Worm (Caenorhabditis elegans) whole organism, mixed stage, embryonic: ENCODE measurements around the gene Y53G8B.1.

ENCODE experiments used
- M03D4.4 ChIP-seq: sonication (generic microtip); optimal IDR thresholded peaks from 2 replicates; lab custom pipeline; 2017; ENCODE audit warnings: mild to moderate bottlenecking, missing genetic modification characterization, missing compliant biosample characterization
- bed-3 ChIP-seq: fragments of 200-800 bp; sonication (Bioruptor generic); optimal IDR thresholded peaks from 3 replicates; lab custom pipeline; 2018; ENCODE audit warnings: mild to moderate bottlenecking, missing genetic modification characterization, moderate library complexity, missing compliant biosample characterization
- blmp-1 ChIP-seq: fragments of 150-350 bp; optimal IDR thresholded peaks from 2 replicates; lab custom pipeline; 2014; ENCODE audit warnings: missing biosample characterization, missing genetic modification characterization
- ceh-39 ChIP-seq: fragments of 150-350 bp; optimal IDR thresholded peaks from 2 replicates; lab custom pipeline; 2014; ENCODE audit warnings: missing biosample characterization, missing genetic modification characterization
- ceh-83 ChIP-seq: fragments of 200-800 bp; sonication (Bioruptor generic); optimal IDR thresholded peaks from 2 replicates; lab custom pipeline; 2018; ENCODE audit warnings: mild to moderate bottlenecking, missing genetic modification characterization, missing compliant biosample characterization
- cnd-1 ChIP-seq: fragments of 200-800 bp; sonication (Bioruptor generic); optimal IDR thresholded peaks from 2 replicates; lab custom pipeline; 2018; ENCODE audit warnings: mild to moderate bottlenecking, missing genetic modification characterization, missing compliant biosample characterization
- drap-1 ChIP-seq: fragments of 200-800 bp; sonication (Bioruptor generic); optimal IDR thresholded peaks from 3 replicates; lab custom pipeline; 2018; ENCODE audit warnings: mild to moderate bottlenecking, missing genetic modification characterization, missing compliant biosample characterization
- elt-1 ChIP-seq: sonication (generic microtip); optimal IDR thresholded peaks from 2 replicates; lab custom pipeline; 2017; ENCODE audit warnings: missing genetic modification characterization, mild to moderate bottlenecking, missing compliant biosample characterization, antibody characterized with exemption, moderate library complexity, borderline replicate concordance; ENCODE audit not compliant: insufficient read depth
- elt-3 ChIP-seq: fragments of 150-350 bp; optimal IDR thresholded peaks from 2 replicates; lab custom pipeline; 2014; ENCODE audit warnings: missing biosample characterization, missing genetic modification characterization
- flh-1 ChIP-seq: fragments of 200-800 bp; sonication (Bioruptor generic); optimal IDR thresholded peaks from 2 replicates; lab custom pipeline; 2018; ENCODE audit warnings: mild to moderate bottlenecking, missing genetic modification characterization, moderate library complexity, missing compliant biosample characterization
- ham-2 ChIP-seq: fragments of 200-800 bp; sonication (Bioruptor generic); optimal IDR thresholded peaks from 2 replicates; lab custom pipeline; 2018; ENCODE audit warnings: mild to moderate bottlenecking, missing genetic modification characterization, missing compliant biosample characterization
- hlh-1 ChIP-seq: fragments of 150-350 bp; optimal IDR thresholded peaks from 2 replicates; lab custom pipeline; 2014; ENCODE audit warnings: missing biosample characterization, missing genetic modification reagents, missing genetic modification characterization
- lin-13 ChIP-seq: fragments of 150-350 bp; optimal IDR thresholded peaks from 2 replicates; lab custom pipeline; 2014; ENCODE audit warnings: missing biosample characterization, missing genetic modification characterization
- lin-32 ChIP-seq: fragments of 200-800 bp; sonication (Bioruptor generic); optimal IDR thresholded peaks from 2 replicates; lab custom pipeline; 2018; ENCODE audit warnings: mild to moderate bottlenecking, missing genetic modification characterization, missing compliant biosample characterization
- mab-5 ChIP-seq: fragments of 150-350 bp; optimal IDR thresholded peaks from 2 replicates; lab custom pipeline; 2014; ENCODE audit warnings: missing biosample characterization, missing genetic modification characterization
- mep-1 ChIP-seq: fragments of 150-350 bp; optimal IDR thresholded peaks from 2 replicates; lab custom pipeline; 2017; ENCODE audit warnings: missing biosample characterization, missing genetic modification reagents, missing genetic modification characterization, inconsistent platforms
- mls-2 ChIP-seq: sonication (generic microtip); optimal IDR thresholded peaks from 2 replicates; lab custom pipeline; 2016; ENCODE audit warnings: mild to moderate bottlenecking, missing genetic modification characterization, moderate library complexity, missing compliant biosample characterization
- nhr-12 ChIP-seq: fragments of 150-350 bp; optimal IDR thresholded peaks from 2 replicates; lab custom pipeline; 2014; ENCODE audit warnings: missing biosample characterization, missing genetic modification characterization
- nhr-2 ChIP-seq: fragments of 150-350 bp; optimal IDR thresholded peaks from 2 replicates; lab custom pipeline; 2014; ENCODE audit warnings: missing biosample characterization, missing genetic modification characterization
- nhr-237 ChIP-seq: fragments of 150-350 bp; optimal IDR thresholded peaks from 2 replicates; lab custom pipeline; 2014; ENCODE audit warnings: missing biosample characterization, missing genetic modification characterization
- nhr-76 ChIP-seq: sonication (generic microtip); optimal IDR thresholded peaks from 2 replicates; lab custom pipeline; 2017; ENCODE audit warnings: missing biosample characterization, missing genetic modification characterization
- snpc-4 ChIP-seq: fragments of 150-350 bp; optimal IDR thresholded peaks from 2 replicates; lab custom pipeline; 2014; ENCODE audit warnings: missing biosample characterization, missing genetic modification characterization
- sptf-1 ChIP-seq: sonication (generic microtip); optimal IDR thresholded peaks from 2 replicates; lab custom pipeline; 2017; ENCODE audit warnings: mild to moderate bottlenecking, missing genetic modification characterization, moderate library complexity, missing compliant biosample characterization
- tbx-8 ChIP-seq: fragments of 200-800 bp; sonication (Bioruptor generic); optimal IDR thresholded peaks from 2 replicates; lab custom pipeline; 2018; ENCODE audit warnings: mild to moderate bottlenecking, missing genetic modification characterization, moderate library complexity, missing compliant biosample characterization
- unc-120 ChIP-seq: sonication (generic microtip); optimal IDR thresholded peaks from 2 replicates; lab custom pipeline; 2017; ENCODE audit warnings: missing genetic modification characterization, missing compliant biosample characterization; ENCODE audit not compliant: poor library complexity, severe bottlenecking
- unc-62 ChIP-seq: fragments of 150-350 bp; optimal IDR thresholded peaks from 2 replicates; lab custom pipeline; 2014; ENCODE audit warnings: missing biosample characterization, missing genetic modification reagents, missing genetic modification characterization
- zip-8 ChIP-seq: fragments of 150-350 bp; optimal IDR thresholded peaks from 2 replicates; lab custom pipeline; 2014; ENCODE audit warnings: missing biosample characterization, missing genetic modification characterization
- ztf-11 ChIP-seq: fragments of 150-350 bp; optimal IDR thresholded peaks from 2 replicates; lab custom pipeline; 2014; ENCODE audit warnings: missing biosample characterization, missing genetic modification characterization

The Y53G8B.1 gene

DNA sequence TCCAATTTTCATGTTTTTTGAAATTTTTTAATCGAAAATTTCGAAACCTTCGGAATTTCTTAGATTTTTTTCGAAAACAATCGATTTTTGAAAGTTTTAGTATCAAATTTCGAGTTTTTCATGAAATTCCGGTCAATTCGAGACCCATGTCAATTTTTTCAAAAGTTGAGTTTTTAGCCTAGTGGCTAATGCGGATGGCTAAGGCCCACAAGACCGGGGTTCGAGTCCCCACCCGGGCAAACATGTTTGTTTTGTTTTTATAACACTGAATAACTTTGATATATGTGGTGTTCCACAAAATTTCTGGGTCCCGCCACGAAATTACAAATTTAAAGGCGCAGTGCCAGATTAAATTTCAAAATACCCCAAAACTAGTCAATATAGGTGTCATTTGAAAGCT lies 29.7 kb upstream of the Y53G8B.1 start:
- TF ChIP-seq elt-1 (tag; lab: Kevin White, UChicago) (no peak), nhr-237 (no peak), bed-3 (GFP tag; lab: Kevin White, UChicago) (no peak)
- TF ChIP-seq, all 35 proteins: peak for 0

- TF ChIP-seq hlh-1 (tag; lab: Kevin White, UChicago), result no peak
- TF ChIP-seq cnd-1 (tag; lab: Kevin White, UChicago), result no peak
- TF ChIP-seq, all 35 proteins: peak for 0
These were observed 29.0 kb upstream of the Y53G8B.1 start for ce11 chrIII:3100124-3100523.

DNA sequence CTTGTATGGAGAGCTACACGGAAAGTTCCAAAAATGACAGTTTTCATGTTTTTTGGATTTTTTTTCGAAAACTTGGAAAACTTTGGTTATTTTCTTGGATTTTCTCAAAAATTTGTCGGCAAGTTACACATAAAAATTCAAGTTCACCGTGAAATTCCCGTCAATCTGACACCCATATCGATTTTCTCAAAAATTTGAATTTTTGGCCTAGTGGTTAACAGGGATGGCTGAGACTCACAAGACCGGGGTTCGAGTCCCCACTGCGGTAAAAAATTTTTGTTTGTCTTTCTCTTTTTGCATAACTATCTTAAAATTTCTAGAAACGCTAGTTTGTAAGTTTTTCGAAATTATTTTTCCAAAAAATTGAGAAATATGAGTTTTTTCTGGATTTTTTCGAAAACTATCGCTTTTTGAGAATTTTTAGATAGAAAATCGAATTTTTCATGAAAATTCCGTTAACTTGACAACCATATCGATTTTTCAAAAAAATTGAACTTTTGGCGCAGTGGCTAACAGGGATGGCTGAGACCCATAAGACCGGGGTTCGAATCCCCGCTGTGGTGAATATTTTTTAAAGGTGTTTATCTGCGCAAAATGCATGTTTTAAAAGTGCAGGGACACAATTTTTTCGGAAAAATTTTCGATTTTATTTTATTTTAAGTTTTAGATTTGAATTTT lies 28.3 kb upstream of the Y53G8B.1 start:
- TF ChIP-seq ceh-83 (GFP tag; lab: Kevin White, UChicago), result no peak
- TF ChIP-seq unc-62 (GFP tag; lab: Kevin White, UChicago), result no peak
- TF ChIP-seq snpc-4 (tag; lab: Kevin White, UChicago), result no peak
- no peak for TF ChIP-seq nhr-2 (tag; lab: Kevin White, UChicago)
- no peak for TF ChIP-seq ztf-11
- no peak for TF ChIP-seq nhr-12
- no peak for TF ChIP-seq hlh-1 (tag; lab: Kevin White, UChicago)
- no peak for TF ChIP-seq lin-13 (tag; lab: Kevin White, UChicago)
- TF ChIP-seq bed-3 (GFP tag; lab: Kevin White, UChicago), result no peak
- no peak for TF ChIP-seq ham-2
- no peak for TF ChIP-seq mls-2 (tag; lab: Kevin White, UChicago)
- TF ChIP-seq unc-120 (tag; lab: Kevin White, UChicago), result no peak
- TF ChIP-seq, all 35 proteins: peak for 0

ce11 chrIII:3103905-3104360 lies 25.1 kb upstream of the Y53G8B.1 start, which contains the start of gene Y53G8B.2:
Gene Y53G8B.2 (minus strand): TSS chrIII:3103955.
- no peak for TF ChIP-seq drap-1 (GFP tag; lab: Kevin White, UChicago)
- TF ChIP-seq flh-1 (GFP tag; lab: Kevin White, UChicago), result no peak
- no peak for TF ChIP-seq ham-2
- no peak for TF ChIP-seq M03D4.4 (tag; lab: Kevin White, UChicago)
- no peak for TF ChIP-seq ceh-39 (tag; lab: Kevin White, UChicago)
- no peak for TF ChIP-seq cnd-1 (tag; lab: Kevin White, UChicago)

DNA sequence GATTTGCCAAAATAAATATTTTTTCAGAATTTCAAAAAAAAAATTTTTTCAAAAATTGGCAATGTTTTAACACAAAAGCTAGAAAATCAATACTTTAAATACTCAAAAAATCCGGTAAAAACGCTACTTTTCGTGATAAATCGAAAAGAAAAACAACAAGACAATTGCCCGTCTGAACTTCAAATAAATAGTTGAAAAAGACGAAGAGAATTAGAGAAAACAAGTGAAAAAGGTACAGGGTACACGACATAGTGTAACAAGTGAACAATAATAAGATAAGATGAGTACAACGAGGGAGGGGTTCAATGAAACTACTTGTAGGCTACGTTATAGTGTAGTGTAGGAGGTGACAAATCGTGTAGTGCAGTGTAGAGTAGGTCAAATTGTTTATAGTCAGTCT lies 24.5 kb upstream of the Y53G8B.1 start:
- TF ChIP-seq bed-3 (GFP tag; lab: Kevin White, UChicago), result no peak
- TF ChIP-seq snpc-4 (tag; lab: Kevin White, UChicago), result no peak
- TF ChIP-seq hlh-1 (tag; lab: Kevin White, UChicago), result peak; percentile 6
- peak; percentile 6 for TF ChIP-seq unc-62 (GFP tag; lab: Kevin White, UChicago)
- TF ChIP-seq sptf-1 (tag; lab: Kevin White, UChicago), result no peak

ce11 chrIII:3105212-3105611 lies 23.9 kb upstream of the Y53G8B.1 start:
- TF ChIP-seq tbx-8 (GFP tag; lab: Kevin White, UChicago) (no peak), mep-1 (tag; lab: Kevin White, UChicago) (no peak), elt-3 (tag; lab: Kevin White, UChicago) (no peak), nhr-237 (no peak), cnd-1 (tag; lab: Kevin White, UChicago) (no peak), mls-2 (tag; lab: Kevin White, UChicago) (no peak), zip-8 (tag; lab: Kevin White, UChicago) (no peak)

ce11 chrIII:3106301-3106700 lies 22.8 kb upstream of the Y53G8B.1 start:
- no peak for TF ChIP-seq nhr-2 (tag; lab: Kevin White, UChicago)

ce11 chrIII:3107530-3107929 lies 21.5 kb upstream of the Y53G8B.1 start:
- TF ChIP-seq nhr-237, result no peak
- no peak for TF ChIP-seq ceh-39 (tag; lab: Kevin White, UChicago)
- no peak for TF ChIP-seq drap-1 (GFP tag; lab: Kevin White, UChicago)
- no peak for TF ChIP-seq mab-5 (tag; lab: Kevin White, UChicago)
- no peak for TF ChIP-seq lin-32 (GFP tag; lab: Kevin White, UChicago)
- no peak for TF ChIP-seq ceh-83 (GFP tag; lab: Kevin White, UChicago)
- TF ChIP-seq tbx-8 (GFP tag; lab: Kevin White, UChicago), result no peak
- no peak for TF ChIP-seq unc-120 (tag; lab: Kevin White, UChicago)
- TF ChIP-seq sptf-1 (tag; lab: Kevin White, UChicago), result no peak
- TF ChIP-seq lin-13 (tag; lab: Kevin White, UChicago), result no peak
- no peak for TF ChIP-seq nhr-12
- no peak for TF ChIP-seq hlh-1 (tag; lab: Kevin White, UChicago)
- TF ChIP-seq blmp-1 (tag; lab: Kevin White, UChicago), result no peak
- TF ChIP-seq nhr-76, result no peak
